Worm (Caenorhabditis elegans) whole organism, L4 larva: ENCODE data around the gene atf-6.

Experiments
- D1046.2 ChIP-seq: fragments of 200-800 bp; sonication (Bioruptor generic); IDR thresholded peaks from 2 replicates; pipeline ENCODE4 v1.3.6; 2022; ENCODE audit warnings: missing genetic modification characterization, missing compliant biosample characterization
- F10B5.3 ChIP-seq: sonication (generic microtip); optimal IDR thresholded peaks from 2 replicates; lab custom pipeline; 2016; ENCODE audit warnings: mild to moderate bottlenecking, missing genetic modification characterization, missing compliant biosample characterization
- F26F4.8 ChIP-seq: fragments of 200-800 bp; sonication (Bioruptor generic); conservative IDR thresholded peaks from 2 replicates; pipeline ENCODE4 v1.3.6; 2022; ENCODE audit warnings: missing genetic modification characterization, missing compliant biosample characterization
- F37D6.2 ChIP-seq: sonication (generic microtip); optimal IDR thresholded peaks from 2 replicates; lab custom pipeline; 2016; ENCODE audit warnings: mild to moderate bottlenecking, missing genetic modification characterization, missing compliant biosample characterization
- Y48G9A.11 ChIP-seq: fragments of 200-800 bp; sonication (Bioruptor generic); IDR thresholded peaks from 2 replicates; pipeline ENCODE4 v1.3.6; 2022; ENCODE audit warnings: missing genetic modification reagents, missing genetic modification characterization, missing compliant biosample characterization
- Y5F2A.4 ChIP-seq: fragments of 200-800 bp; sonication (Bioruptor generic); optimal IDR thresholded peaks from 2 replicates; lab custom pipeline; 2018; ENCODE audit warnings: mild to moderate bottlenecking, missing genetic modification characterization, missing compliant biosample characterization
- ZK546.5 ChIP-seq, 2 experiments: sonication (generic microtip); optimal IDR thresholded peaks; 2 replicates each; lab custom pipeline; 2017; ENCODE audit warnings: missing biosample characterization in 2 of 2, missing genetic modification characterization in 2 of 2
- aha-1 ChIP-seq: fragments of 150-350 bp; peaks from one replicate; lab custom pipeline; 2014; ENCODE audit warnings: missing biosample characterization, missing genetic modification characterization
- aly-2 ChIP-seq: sonication (generic microtip); optimal IDR thresholded peaks from 2 replicates; lab custom pipeline; 2018; ENCODE audit warnings: missing biosample characterization, missing genetic modification characterization
- arid-1 ChIP-seq: fragments of 200-800 bp; sonication (Bioruptor generic); conservative IDR thresholded peaks from 2 replicates; pipeline ENCODE4 v1.3.6; 2022; ENCODE audit warnings: missing genetic modification reagents, missing genetic modification characterization, missing compliant biosample characterization
- ceh-20 ChIP-seq: fragments of 200-800 bp; sonication (Bioruptor generic); IDR thresholded peaks from 2 replicates; pipeline ENCODE4 v1.3.6; 2022; ENCODE audit warnings: missing genetic modification reagents, missing genetic modification characterization, missing compliant biosample characterization
- ceh-82 ChIP-seq: sonication (generic microtip); optimal IDR thresholded peaks from 2 replicates; lab custom pipeline; 2017; ENCODE audit warnings: missing biosample characterization, missing genetic modification characterization
- cey-2 ChIP-seq: sonication (generic microtip); optimal IDR thresholded peaks from 3 replicates; lab custom pipeline; 2017; ENCODE audit warnings: missing genetic modification characterization, mild to moderate bottlenecking, missing compliant biosample characterization, antibody characterized with exemption, borderline replicate concordance; ENCODE audit not compliant: insufficient read depth
- daf-12 ChIP-seq: fragments of 150-350 bp; optimal IDR thresholded peaks from 2 replicates; lab custom pipeline; 2014; ENCODE audit warnings: missing biosample characterization, missing genetic modification reagents, missing genetic modification characterization
- daf-8 ChIP-seq: fragments of 200-800 bp; sonication (Bioruptor generic); IDR thresholded peaks from 2 replicates; pipeline ENCODE4 v1.3.6; 2022; ENCODE audit warnings: missing genetic modification characterization, missing compliant biosample characterization
- dmd-6 ChIP-seq: fragments of 200-800 bp; sonication (Bioruptor generic); IDR thresholded peaks from 2 replicates; pipeline ENCODE4 v1.3.6; 2022; ENCODE audit warnings: missing genetic modification reagents, missing genetic modification characterization, missing compliant biosample characterization
- dpl-1 ChIP-seq: fragments of 150-350 bp; optimal IDR thresholded peaks from 2 replicates; lab custom pipeline; 2014; ENCODE audit warnings: missing biosample characterization, missing genetic modification reagents, missing genetic modification characterization
- duxl-1 ChIP-seq: sonication (generic microtip); optimal IDR thresholded peaks from 2 replicates; lab custom pipeline; 2016; ENCODE audit warnings: mild to moderate bottlenecking, missing genetic modification characterization, moderate library complexity, missing compliant biosample characterization; ENCODE audit not compliant: poor library complexity
- dve-1 ChIP-seq: sonication (generic microtip); optimal IDR thresholded peaks from 2 replicates; lab custom pipeline; 2017; ENCODE audit warnings: antibody characterized with exemption, mild to moderate bottlenecking, missing genetic modification characterization, missing compliant biosample characterization; ENCODE audit not compliant: insufficient read depth
- egl-27 ChIP-seq: sonication (generic microtip); optimal IDR thresholded peaks from 3 replicates; lab custom pipeline; 2017; ENCODE audit warnings: missing biosample characterization, missing genetic modification reagents, missing genetic modification characterization
- egl-43 ChIP-seq: fragments of 200-800 bp; sonication (Bioruptor generic); IDR thresholded peaks from 2 replicates; pipeline ENCODE4 v1.3.6; 2022; ENCODE audit warnings: missing genetic modification reagents, missing genetic modification characterization, missing compliant biosample characterization
- fkh-10 ChIP-seq: fragments of 150-350 bp; optimal IDR thresholded peaks from 2 replicates; lab custom pipeline; 2014; ENCODE audit warnings: missing biosample characterization, missing genetic modification reagents, missing genetic modification characterization
- hlh-11 ChIP-seq: fragments of 200-800 bp; sonication (Bioruptor generic); optimal IDR thresholded peaks from 2 replicates; lab custom pipeline; 2018; ENCODE audit warnings: mild to moderate bottlenecking, missing genetic modification characterization, missing compliant biosample characterization
- hlh-30 ChIP-seq: sonication (generic microtip); optimal IDR thresholded peaks from 2 replicates; lab custom pipeline; 2017; ENCODE audit warnings: antibody characterized with exemption, mild to moderate bottlenecking, missing genetic modification characterization, missing compliant biosample characterization; ENCODE audit not compliant: insufficient read depth
- hmg-1.1 ChIP-seq: fragments of 200-800 bp; sonication (Bioruptor generic); IDR thresholded peaks from 2 replicates; pipeline ENCODE4 v1.3.6; 2022; ENCODE audit warnings: missing genetic modification reagents, missing genetic modification characterization, missing compliant biosample characterization
- jun-1 ChIP-seq: fragments of 150-350 bp; optimal IDR thresholded peaks from 2 replicates; lab custom pipeline; 2014; ENCODE audit warnings: missing biosample characterization, missing genetic modification reagents, missing genetic modification characterization
- lin-13 ChIP-seq: fragments of 150-350 bp; optimal IDR thresholded peaks from 2 replicates; lab custom pipeline; 2014; ENCODE audit warnings: missing biosample characterization, missing genetic modification reagents, missing genetic modification characterization
- lin-15B ChIP-seq: fragments of 150-350 bp; sonication (generic microtip); optimal IDR thresholded peaks from 3 replicates; lab custom pipeline; 2014; ENCODE audit warnings: missing biosample characterization, missing genetic modification characterization
- lin-29 ChIP-seq: fragments of 200-800 bp; sonication (Bioruptor generic); IDR thresholded peaks from 2 replicates; pipeline ENCODE4 v1.3.6; 2022; ENCODE audit warnings: missing genetic modification reagents, missing genetic modification characterization, missing compliant biosample characterization
- lin-39 ChIP-seq: fragments of 150-350 bp; optimal IDR thresholded peaks from 2 replicates; lab custom pipeline; 2014; ENCODE audit warnings: missing biosample characterization, missing genetic modification reagents, missing genetic modification characterization
- mdl-1 ChIP-seq, 2 experiments: fragments of 150-350 bp in 1 of 2; sonication (generic microtip) in 1 of 2; optimal IDR thresholded peaks; 2 replicates each; lab custom pipeline; 2014 to 2017; ENCODE audit warnings: missing biosample characterization in 2 of 2, missing genetic modification characterization in 2 of 2
- mes-2 ChIP-seq: sonication (generic microtip); optimal IDR thresholded peaks from 2 replicates; lab custom pipeline; 2016; ENCODE audit warnings: missing genotype, mild to moderate bottlenecking, missing genetic modification characterization, missing compliant biosample characterization; ENCODE audit not compliant: poor library complexity, severe bottlenecking
- mxl-3 ChIP-seq: fragments of 200-800 bp; sonication (Bioruptor generic); optimal IDR thresholded peaks from 2 replicates; lab custom pipeline; 2018; ENCODE audit warnings: mild to moderate bottlenecking, missing genetic modification characterization, missing compliant biosample characterization
- nhr-102 ChIP-seq: sonication (generic microtip); optimal IDR thresholded peaks from 2 replicates; lab custom pipeline; 2016; ENCODE audit warnings: mild to moderate bottlenecking, missing genetic modification characterization, moderate library complexity, missing compliant biosample characterization
- nhr-11 ChIP-seq: fragments of 150-350 bp; optimal IDR thresholded peaks from 2 replicates; lab custom pipeline; 2014; ENCODE audit warnings: missing biosample characterization, missing genetic modification characterization
- nhr-111 ChIP-seq: fragments of 200-800 bp; sonication (Bioruptor generic); optimal IDR thresholded peaks from 2 replicates; lab custom pipeline; 2018; ENCODE audit warnings: mild to moderate bottlenecking, missing genetic modification characterization, missing compliant biosample characterization
- nhr-76 ChIP-seq: fragments of 150-350 bp; optimal IDR thresholded peaks from 2 replicates; lab custom pipeline; 2014; ENCODE audit warnings: missing biosample characterization, missing genetic modification characterization
- nhr-77 ChIP-seq: fragments of 150-350 bp; optimal IDR thresholded peaks from 2 replicates; lab custom pipeline; 2014; ENCODE audit warnings: missing biosample characterization, missing genetic modification characterization
- pha-4 ChIP-seq, 2 experiments: fragments of 150-350 bp in 1 of 2; fragments of 200-800 bp in 1 of 2; sonication (Bioruptor generic) in 1 of 2; IDR thresholded peaks in 1 of 2; optimal IDR thresholded peaks in 1 of 2; 2 replicates each; pipeline versions ENCODE4 v1.3.6 to Lab custom; 2014 to 2022; ENCODE audit warnings: missing genetic modification characterization in 2 of 2, missing genetic modification reagents in 2 of 2, missing biosample characterization in 1 of 2, missing compliant biosample characterization in 1 of 2
- sdz-12 ChIP-seq: fragments of 200-800 bp; sonication (Bioruptor generic); optimal IDR thresholded peaks from 2 replicates; lab custom pipeline; 2018; ENCODE audit warnings: mild to moderate bottlenecking, missing genetic modification characterization, missing compliant biosample characterization
- set-16 ChIP-seq: fragments of 200-800 bp; sonication (Bioruptor generic); IDR thresholded peaks from 2 replicates; pipeline ENCODE4 v1.3.6; 2022; ENCODE audit warnings: missing genetic modification reagents, missing genetic modification characterization, missing compliant biosample characterization
- spr-1 ChIP-seq: sonication (generic microtip); optimal IDR thresholded peaks from 2 replicates; lab custom pipeline; 2016; ENCODE audit warnings: mild to moderate bottlenecking, missing genetic modification characterization, missing compliant biosample characterization
- tra-1 ChIP-seq: fragments of 200-800 bp; sonication (Bioruptor generic); IDR thresholded peaks from 2 replicates; pipeline ENCODE4 v1.3.6; 2022; ENCODE audit warnings: missing genetic modification reagents, missing genetic modification characterization, missing compliant biosample characterization
- unc-130 ChIP-seq: sonication (generic microtip); optimal IDR thresholded peaks from 2 replicates; lab custom pipeline; 2016; ENCODE audit warnings: missing genetic modification reagents, missing genetic modification characterization, missing compliant biosample characterization
- unc-39 ChIP-seq: sonication (generic microtip); optimal IDR thresholded peaks from 2 replicates; lab custom pipeline; 2017; ENCODE audit warnings: missing biosample characterization, missing genetic modification characterization
- unc-62 ChIP-seq, 3 experiments: fragments of 150-350 bp in 1 of 3; sonication (generic microtip); optimal IDR thresholded peaks in 2 of 3; peaks in 1 of 3; 1 replicate in 1 of 3; 2 replicates in 2 of 3; lab custom pipeline; 2014 to 2017; ENCODE audit warnings: missing biosample characterization in 3 of 3, missing genetic modification characterization in 3 of 3, missing genetic modification reagents in 3 of 3, missing genotype in 1 of 3
- vab-7 ChIP-seq: fragments of 200-800 bp; sonication (Bioruptor generic); IDR thresholded peaks from 2 replicates; pipeline ENCODE4 v1.3.6; 2022; ENCODE audit warnings: missing genetic modification reagents, missing genetic modification characterization, missing compliant biosample characterization
- zip-11 ChIP-seq: fragments of 200-800 bp; sonication (Bioruptor generic); IDR thresholded peaks from 2 replicates; pipeline ENCODE4 v1.3.6; 2022; ENCODE audit warnings: missing genetic modification characterization, missing compliant biosample characterization
- zip-2 ChIP-seq: fragments of 150-350 bp; optimal IDR thresholded peaks from 2 replicates; lab custom pipeline; 2014; ENCODE audit warnings: missing biosample characterization, missing genetic modification characterization
- ztf-7 ChIP-seq: fragments of 150-350 bp; optimal IDR thresholded peaks from 2 replicates; lab custom pipeline; 2014; ENCODE audit warnings: missing biosample characterization, missing genetic modification characterization

Gene atf-6

ce11 chrX:12517307-12517706 lies 36.6 kb downstream of the atf-6 start (continued):
- TF ChIP-seq cey-2 (tag; lab: Kevin White, UChicago) = no peak
- no peak for TF ChIP-seq pha-4 (GFP tag; IDR thresholded peaks at IDR 0.05; lab: Robert Waterston, UW)
- no peak for TF ChIP-seq pha-4 (tag; optimal IDR thresholded peaks at IDR 0.05; lab: Kevin White, UChicago)
- no peak for TF ChIP-seq unc-39 (tag; lab: Kevin White, UChicago)
- TF ChIP-seq ztf-7 = no peak
- TF ChIP-seq daf-8 (GFP tag; lab: Robert Waterston, UW) = no peak
- no peak for TF ChIP-seq ZK546.5 (tag; optimal IDR thresholded peaks at IDR 0.05; lab: Kevin White, UChicago)
- TF ChIP-seq hlh-30 (tag; lab: Kevin White, UChicago) = peak; percentile 82
- TF ChIP-seq F37D6.2 = no peak
- no peak for TF ChIP-seq zip-2 (tag; lab: Kevin White, UChicago)
- TF ChIP-seq aha-1 = peak; percentile 92
- peak; percentile 31 for TF ChIP-seq dmd-6 (GFP tag; lab: Robert Waterston, UW)
- TF ChIP-seq mes-2 = peak; percentile 22
- TF ChIP-seq set-16 (GFP tag; lab: Robert Waterston, UW) = no peak
- no peak for TF ChIP-seq D1046.2 (GFP tag; lab: Robert Waterston, UW)
- no peak for TF ChIP-seq nhr-102 (tag; lab: Kevin White, UChicago)
- TF ChIP-seq lin-39 (tag; lab: Kevin White, UChicago) = no peak
- TF ChIP-seq fkh-10 (GFP tag; lab: Kevin White, UChicago) = no peak
- no peak for TF ChIP-seq F10B5.3 (tag; lab: Kevin White, UChicago)
- no peak for TF ChIP-seq egl-27 (tag; lab: Kevin White, UChicago)
- peak in 1 of 2 experiments; percentile 80 for TF ChIP-seq mdl-1 (tag; optimal IDR thresholded peaks at IDR 0.05; lab: Kevin White, UChicago)
- TF ChIP-seq F26F4.8 (GFP tag; lab: Robert Waterston, UW) = no peak
- TF ChIP-seq Y5F2A.4 (GFP tag; lab: Kevin White, UChicago) = no peak
- no peak for TF ChIP-seq daf-12 (tag; lab: Kevin White, UChicago)
- peak; percentile 14; the same call in 1 of the 2 replicates for TF ChIP-seq hmg-1.1 (GFP tag; lab: Robert Waterston, UW)
- no peak for TF ChIP-seq mxl-3 (GFP tag; lab: Kevin White, UChicago)
- TF ChIP-seq nhr-76 (tag; lab: Kevin White, UChicago) = no peak
- TF ChIP-seq nhr-11 (tag; lab: Kevin White, UChicago) = peak; percentile 63
- TF ChIP-seq dpl-1 (GFP tag; lab: Kevin White, UChicago) = peak; percentile 21
- peak; percentile 26 for TF ChIP-seq dve-1 (tag; lab: Kevin White, UChicago)
- no peak for TF ChIP-seq ceh-82 (tag; lab: Kevin White, UChicago)
- TF ChIP-seq Y48G9A.11 = no peak
- peak in 1 of 2 experiments; percentile 35 for TF ChIP-seq unc-62 (GFP tag; optimal IDR thresholded peaks at IDR 0.05 in 1 of 2; lab: Kevin White, UChicago)
- no peak for TF ChIP-seq unc-62 (tag; optimal IDR thresholded peaks at IDR 0.05; lab: Kevin White, UChicago)
- no peak for TF ChIP-seq egl-43 (GFP tag; lab: Robert Waterston, UW)
- no peak for TF ChIP-seq zip-11 (GFP tag; lab: Robert Waterston, UW)
- no peak for TF ChIP-seq jun-1
- TF ChIP-seq nhr-111 (GFP tag; lab: Kevin White, UChicago) = no peak
- no peak for TF ChIP-seq aly-2 (tag; lab: Kevin White, UChicago)
- TF ChIP-seq ceh-20 = peak; percentile 46; the same call in 1 of the 2 replicates
- TF ChIP-seq lin-13 (GFP tag; lab: Kevin White, UChicago) = no peak
- TF ChIP-seq nhr-77 (tag; lab: Kevin White, UChicago) = peak; percentile 40
- TF ChIP-seq duxl-1 (tag; lab: Kevin White, UChicago) = no peak
- no peak for TF ChIP-seq spr-1 (tag; lab: Kevin White, UChicago)
- TF ChIP-seq tra-1 (GFP tag; lab: Robert Waterston, UW) = 0 out of 2 replicates have a peak, but pooled peaks have one; percentile 48
- TF ChIP-seq lin-15B = no peak
- no peak for TF ChIP-seq unc-130 (GFP tag; lab: Kevin White, UChicago)
- no peak for TF ChIP-seq sdz-12 (GFP tag; lab: Kevin White, UChicago)
- TF ChIP-seq lin-29 (GFP tag; lab: Robert Waterston, UW) = no peak
- TF ChIP-seq vab-7 (GFP tag; lab: Robert Waterston, UW) = no peak
- TF ChIP-seq arid-1 = no peak
- peak; percentile 50 for TF ChIP-seq hlh-11
